Fruit fly (Drosophila melanogaster) whole organism, prepupa: ENCODE results near the gene CG11345.
A peak's percentile ranks its signal among the peaks of the same experiment; 100 is the strongest.

Experiments used
- CG31627 ChIP-seq: fragments of 200-800 bp; sonication (Bioruptor generic); optimal IDR thresholded peaks from 3 replicates; lab custom pipeline; 2016; ENCODE audit warnings: missing biosample characterization, missing genetic modification characterization
- CG8119 ChIP-seq: fragments of 200-800 bp; sonication (Bioruptor generic); IDR thresholded peaks from 3 replicates; pipeline ENCODE4 v1.3.6; 2022; ENCODE audit warnings: missing biosample characterization, missing genetic modification characterization

DNA sequence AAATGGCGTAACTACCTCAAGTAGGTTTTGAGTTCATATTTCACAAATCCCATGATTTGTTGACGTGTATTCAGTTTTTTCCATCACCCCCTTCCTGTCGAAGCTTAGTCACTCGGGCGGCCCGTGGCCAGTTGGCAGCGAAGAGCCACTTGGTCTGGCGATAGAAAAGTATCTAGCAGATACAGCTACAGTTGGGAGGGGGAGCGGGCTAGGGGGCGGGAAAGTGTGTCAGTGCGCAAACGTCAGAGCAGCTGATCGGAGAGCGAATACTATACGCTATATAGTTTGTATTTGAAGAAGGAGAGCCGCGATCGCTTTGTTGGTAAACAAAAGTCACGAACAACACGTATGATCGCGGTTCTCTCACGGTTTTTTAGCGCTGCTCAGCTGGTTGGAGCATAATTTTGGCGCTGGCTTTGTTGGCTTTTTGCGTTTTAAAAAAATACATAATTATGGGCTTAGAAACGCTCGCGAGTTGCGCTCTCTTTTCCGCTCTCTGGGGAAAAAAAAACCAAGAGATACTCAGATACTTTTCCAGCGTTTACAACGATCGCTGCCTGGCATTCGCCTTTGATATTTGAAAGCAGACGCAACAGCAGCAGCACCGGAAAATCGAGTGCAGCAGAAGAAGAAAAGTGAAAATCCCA, 44.0 kb downstream of the CG11345 start:
- TF ChIP-seq CG8119 = peak; percentile 13; the same call in 1 of the 3 replicates
- no peak for TF ChIP-seq CG31627 (GFP tag; lab: Kevin White, UChicago)
